Fruit fly (Drosophila melanogaster): ENCODE measurements around the gene lost.

The lost gene

dm6 chr3R:4378363-4379354, 24.2 kb upstream of the lost start, which contains the start of gene Sfxn1-3 (continued):
- TF ChIP-seq CG17612 (GFP tag; IDR thresholded peaks at IDR 0.05) (no peak), HLH54F (GFP tag; optimal IDR thresholded peaks at IDR 0.05) (peak; percentile 7), Max (GFP tag; optimal IDR thresholded peaks at IDR 0.05) (no peak), H2.0 (GFP tag; IDR thresholded peaks at IDR 0.05) (0 out of 2 replicates have a peak, but pooled peaks have one; percentile 26), jigr1 (GFP tag; IDR thresholded peaks at IDR 0.05) (no peak), CG2202 (tag; optimal IDR thresholded peaks at IDR 0.05) (no peak), pum (GFP tag; optimal IDR thresholded peaks at IDR 0.05) (peak; percentile 12), CG7745 (tag; optimal IDR thresholded peaks at IDR 0.05) (no peak), ranshi (GFP tag; IDR thresholded peaks at IDR 0.05) (no peak; the same call in 1 of the 2 replicates), z (GFP tag; IDR thresholded peaks at IDR 0.05) (0 out of 3 replicates have a peak, but pooled peaks have one; percentile 39), CG15696 (tag; optimal IDR thresholded peaks at IDR 0.05) (no peak), lilli (GFP tag; optimal IDR thresholded peaks at IDR 0.05) (peak; percentile 43), CG7372 (GFP tag; IDR thresholded peaks at IDR 0.05) (no peak), Hsf (GFP tag; optimal IDR thresholded peaks at IDR 0.05) (peak; percentile 34), slbo (GFP tag; IDR thresholded peaks at IDR 0.05) (no peak; the same call in none of the 2 replicates), CG3281 (GFP tag; optimal IDR thresholded peaks at IDR 0.05) (peak; percentile 35), otp (GFP tag; IDR thresholded peaks at IDR 0.05) (no peak; the same call in 1 of the 3 replicates), cg (GFP tag; optimal IDR thresholded peaks at IDR 0.05) (peak; percentile 62), Side (GFP tag; optimal IDR thresholded peaks at IDR 0.05) (no peak), Hmr (GFP tag; optimal IDR thresholded peaks at IDR 0.05) (peak; percentile 78), Fer1 (GFP tag; optimal IDR thresholded peaks at IDR 0.05) (peak; percentile 80), HLH3B (GFP tag; IDR thresholded peaks at IDR 0.05) (0 out of 2 replicates have a peak, but pooled peaks have one; percentile 8), danr (GFP tag; IDR thresholded peaks at IDR 0.05) (no peak), NK7.1 (GFP tag; optimal IDR thresholded peaks at IDR 0.05) (no peak), CG6683 (GFP tag; optimal IDR thresholded peaks at IDR 0.05) (no peak), caup (GFP tag; optimal IDR thresholded peaks at IDR 0.05; ENCODE audit: severe bottlenecking) (peak; percentile 67), so (GFP tag; IDR thresholded peaks at IDR 0.05) (peak; percentile 58; the same call in 2 of the 3 replicates), Xrp1 (GFP tag; IDR thresholded peaks at IDR 0.05) (peak; percentile 32; the same call in 1 of the 2 replicates), CG4730 (GFP tag; IDR thresholded peaks at IDR 0.05) (no peak), Pdp1 (GFP tag; optimal IDR thresholded peaks at IDR 0.05) (peak; percentile 13 to 99), fd96Cb (tag; optimal IDR thresholded peaks at IDR 0.05) (no peak), Meics (GFP tag; optimal IDR thresholded peaks at IDR 0.05) (peak; percentile 45), stwl (tag; optimal IDR thresholded peaks at IDR 0.05) (no peak), Taf1 (GFP tag; IDR thresholded peaks at IDR 0.05) (no peak), Deaf1 (tag; optimal IDR thresholded peaks at IDR 0.05) (peak; percentile 81), CG8478 (optimal IDR thresholded peaks at IDR 0.05) (no peak), wek (GFP tag; optimal IDR thresholded peaks at IDR 0.05) (peak; percentile 97), Asciz (GFP tag; optimal IDR thresholded peaks at IDR 0.05) (peak; percentile 58), HHEX (GFP tag; optimal IDR thresholded peaks at IDR 0.05) (peak; percentile 27), CG1603 (tag; optimal IDR thresholded peaks at IDR 0.05) (peak; percentile 23), CG7839 (tag; optimal IDR thresholded peaks at IDR 0.05) (peak; percentile 33), toy (GFP tag; IDR thresholded peaks at IDR 0.05) (no peak), D19A (tag; optimal IDR thresholded peaks at IDR 0.05) (peak; percentile 24), CG15269 (tag; optimal IDR thresholded peaks at IDR 0.05) (peak; percentile 42), H15 (GFP tag; IDR thresholded peaks at IDR 0.05) (0 out of 3 replicates have a peak, but pooled peaks have one; percentile 2), Antp (GFP tag; optimal IDR thresholded peaks at IDR 0.05) (peak; percentile 30), cato (GFP tag; optimal IDR thresholded peaks at IDR 0.05; ENCODE audit: borderline replicate concordance) (peak; percentile 5), Atf-2 (GFP tag; optimal IDR thresholded peaks at IDR 0.05) (peak; percentile 26)

All from whole organism, embryonic.